Fruit fly (Drosophila melanogaster): ENCODE data around the gene repo.

repo gene

dm6 chr3R:18226809-18227157, 9.2 kb upstream of the repo start:
- TF ChIP-seq CG5953 (GFP tag; IDR thresholded peaks at IDR 0.05) (no peak), gce (GFP tag; IDR thresholded peaks at IDR 0.05) (no peak), CG9817 (tag; optimal IDR thresholded peaks at IDR 0.05) (no peak), Atf-2 (GFP tag; optimal IDR thresholded peaks at IDR 0.05) (no peak), HLH54F (GFP tag; optimal IDR thresholded peaks at IDR 0.05) (no peak), CG14710 (tag; optimal IDR thresholded peaks at IDR 0.05) (no peak), CG6791 (GFP tag; IDR thresholded peaks at IDR 0.05; ENCODE audit: partially characterized antibody) (no peak), Hand (GFP tag; optimal IDR thresholded peaks at IDR 0.05) (no peak), Dip3 (GFP tag; optimal IDR thresholded peaks at IDR 0.05) (no peak), crol (GFP tag; IDR thresholded peaks at IDR 0.05) (peak; percentile 86), CG31441 (GFP tag; IDR thresholded peaks at IDR 0.05) (no peak), CG8765 (GFP tag; IDR thresholded peaks at IDR 0.05) (no peak), sr (GFP tag; IDR thresholded peaks at IDR 0.05) (no peak), CG6854 (GFP tag; optimal IDR thresholded peaks at IDR 0.05) (no peak), bigmax (GFP tag; optimal IDR thresholded peaks at IDR 0.05) (peak; percentile 94), bab2 (GFP tag; optimal IDR thresholded peaks at IDR 0.05) (no peak), CG10431 (GFP tag; optimal IDR thresholded peaks at IDR 0.05) (no peak), Pdp1 (GFP tag; optimal IDR thresholded peaks at IDR 0.05) (peak in 1 of 2 experiments; percentile 24), CG18619 (GFP tag; optimal IDR thresholded peaks at IDR 0.05) (no peak), NFAT (GFP tag; IDR thresholded peaks at IDR 0.05) (peak; percentile 75), pita (GFP tag; optimal IDR thresholded peaks at IDR 0.05) (no peak), cas (GFP tag; IDR thresholded peaks at IDR 0.05) (no peak), ERR (GFP tag; optimal IDR thresholded peaks at IDR 0.05) (peak; percentile 92), CG2129 (GFP tag; IDR thresholded peaks at IDR 0.05; ENCODE audit: partially characterized antibody) (no peak), CG17912 (GFP tag; optimal IDR thresholded peaks at IDR 0.05) (no peak), fru (optimal IDR thresholded peaks at IDR 0.05) (no peak), CG2889 (GFP tag; IDR thresholded peaks at IDR 0.05) (no peak), D (optimal IDR thresholded peaks at IDR 0.05) (no peak), D (GFP tag; optimal IDR thresholded peaks at IDR 0.05) (no peak), Ssrp (tag; optimal IDR thresholded peaks at IDR 0.05) (no peak), dm (GFP tag; optimal IDR thresholded peaks at IDR 0.05) (no peak), pfk (GFP tag; optimal IDR thresholded peaks at IDR 0.05) (no peak), ara (GFP tag; IDR thresholded peaks at IDR 0.05) (0 out of 2 replicates have a peak, but pooled peaks have one; percentile 25), run (tag; optimal IDR thresholded peaks at IDR 0.05) (no peak), CG16863 (GFP tag; optimal IDR thresholded peaks at IDR 0.05) (no peak), CG7786 (GFP tag; optimal IDR thresholded peaks at IDR 0.05) (no peak), CG9932 (GFP tag; IDR thresholded peaks at IDR 0.05) (no peak), CG15073 (GFP tag; optimal IDR thresholded peaks at IDR 0.05) (no peak), CG1792 (GFP tag; optimal IDR thresholded peaks at IDR 0.05) (no peak), CG11695 (GFP tag; IDR thresholded peaks at IDR 0.05) (0 out of 3 replicates have a peak, but pooled peaks have one; percentile 39), bsh (GFP tag; optimal IDR thresholded peaks at IDR 0.05) (no peak), seq (GFP tag; IDR thresholded peaks at IDR 0.05) (no peak), ci (GFP tag; IDR thresholded peaks at IDR 0.05) (0 out of 3 replicates have a peak, but pooled peaks have one; percentile 44), fu2 (GFP tag; optimal IDR thresholded peaks at IDR 0.05) (peak; percentile 20), CG3163 (GFP tag; optimal IDR thresholded peaks at IDR 0.05) (no peak), so (GFP tag; IDR thresholded peaks at IDR 0.05) (no peak), E2f1 (GFP tag; IDR thresholded peaks at IDR 0.05) (no peak), CG12744 (GFP tag; optimal IDR thresholded peaks at IDR 0.05) (no peak), Oli (tag; optimal IDR thresholded peaks at IDR 0.05) (no peak), eve (GFP tag; optimal IDR thresholded peaks at IDR 0.05) (no peak), pnt (GFP tag; optimal IDR thresholded peaks at IDR 0.05) (no peak), yki (optimal IDR thresholded peaks at IDR 0.05) (no peak), disco-r (GFP tag; optimal IDR thresholded peaks at IDR 0.05) (no peak), peb (GFP tag; IDR thresholded peaks at IDR 0.05) (no peak)
